Fruit fly (Drosophila melanogaster) whole organism, pupa: ENCODE results near the gene SF1.

Source experiments
- CG12605 ChIP-seq: fragments of 200-800 bp; sonication (Bioruptor generic); IDR thresholded peaks from 2 replicates; pipeline ENCODE4 v1.3.6; 2022; ENCODE audit warnings: missing biosample characterization, missing genetic modification characterization
- CG14655 ChIP-seq: fragments of 200-800 bp; sonication (Bioruptor generic); optimal IDR thresholded peaks from 3 replicates; lab custom pipeline; 2017; ENCODE audit warnings: mild to moderate bottlenecking, missing biosample characterization, missing genetic modification reagents, missing genetic modification characterization
- CG15710 ChIP-seq: fragments of 200-800 bp; sonication (Bioruptor generic); optimal IDR thresholded peaks from 2 replicates; lab custom pipeline; 2018; ENCODE audit warnings: missing biosample characterization, mild to moderate bottlenecking, missing genetic modification characterization, moderate library complexity
- CG17806 ChIP-seq: fragments of 200-800 bp; sonication (Bioruptor generic); optimal IDR thresholded peaks from 2 replicates; lab custom pipeline; 2018; ENCODE audit warnings: missing biosample characterization, mild to moderate bottlenecking, missing genetic modification characterization, moderate library complexity
- CG32121 ChIP-seq: fragments of 200-800 bp; sonication (Bioruptor generic); IDR thresholded peaks from 2 replicates; pipeline ENCODE4 v1.3.6; 2022; ENCODE audit warnings: missing biosample characterization, missing genetic modification characterization
- CG8301 ChIP-seq: fragments of 200-800 bp; sonication (Bioruptor generic); optimal IDR thresholded peaks from 2 replicates; lab custom pipeline; 2018; ENCODE audit warnings: missing biosample characterization, mild to moderate bottlenecking, missing genetic modification characterization
- CG9948 ChIP-seq: fragments of 200-800 bp; sonication (Bioruptor generic); optimal IDR thresholded peaks from 2 replicates; lab custom pipeline; 2018; ENCODE audit warnings: missing biosample characterization, mild to moderate bottlenecking, missing genetic modification characterization, moderate library complexity
- D1 ChIP-seq: fragments of 200-800 bp; sonication (Bioruptor generic); optimal IDR thresholded peaks from 2 replicates; lab custom pipeline; 2018; ENCODE audit warnings: missing biosample characterization, mild to moderate bottlenecking, missing genetic modification characterization, moderate library complexity
- Ets98B ChIP-seq: fragments of 200-800 bp; sonication (Bioruptor generic); IDR thresholded peaks from 2 replicates; pipeline ENCODE4 v1.3.6; 2022; ENCODE audit warnings: missing biosample characterization, missing genetic modification characterization
- Pif1B ChIP-seq: fragments of 200-800 bp; sonication (Bioruptor generic); optimal IDR thresholded peaks from 3 replicates; lab custom pipeline; 2016; ENCODE audit warnings: missing biosample characterization, missing genetic modification characterization
- fd96Ca ChIP-seq: fragments of 200-800 bp; sonication (Bioruptor generic); IDR thresholded peaks from 3 replicates; pipeline ENCODE4 v1.3.6; 2022; ENCODE audit warnings: missing biosample characterization, missing genetic modification characterization
- gl ChIP-seq: fragments of 200-800 bp; sonication (Bioruptor generic); optimal IDR thresholded peaks from 2 replicates; lab custom pipeline; 2018; ENCODE audit warnings: missing biosample characterization, mild to moderate bottlenecking, missing genetic modification characterization

dm6 chr3R:17535106-17535764, 5.0 kb upstream of the SF1 start:
- TF ChIP-seq CG8301 (tag; lab: Kevin White, UChicago) (peak; percentile 40), Ets98B (GFP tag; lab: Robert Waterston, UW) (no peak), CG17806 (tag; lab: Kevin White, UChicago) (peak; percentile 35), Pif1B (GFP tag; lab: Kevin White, UChicago) (no peak), CG15710 (tag; lab: Kevin White, UChicago) (peak; percentile 65), fd96Ca (GFP tag; lab: Robert Waterston, UW) (no peak), gl (tag; lab: Kevin White, UChicago) (no peak), CG32121 (0 out of 2 replicates have a peak, but pooled peaks have one; percentile 36), D1 (tag; lab: Kevin White, UChicago) (no peak), CG12605 (GFP tag; lab: Robert Waterston, UW) (no peak), CG14655 (no peak), CG9948 (tag; lab: Kevin White, UChicago) (peak; percentile 55)
